Worm (Caenorhabditis elegans): ENCODE measurements around the gene str-254.

DNA sequence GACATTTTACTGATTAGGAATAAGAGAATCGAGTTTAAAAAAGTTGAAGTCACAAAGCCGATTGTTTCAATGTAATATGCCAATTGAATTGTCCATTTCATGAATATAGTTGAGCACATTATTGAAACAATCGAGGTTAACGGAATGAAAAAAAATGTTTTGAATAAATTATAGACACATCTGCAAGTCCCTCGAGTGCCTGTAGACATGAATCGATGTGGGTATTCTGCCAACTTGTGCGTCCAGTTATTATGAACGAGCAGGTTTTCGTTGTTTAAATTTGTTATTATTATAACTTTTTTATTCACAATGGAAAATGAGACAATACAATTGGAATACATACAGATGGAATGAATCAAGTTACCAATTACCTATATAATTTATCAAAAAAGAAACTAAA lies 5.1 kb upstream of the str-254 start, which contains the start of gene str-99:
- TF ChIP-seq ceh-14 (tag; optimal IDR thresholded peaks at IDR 0.05) (no peak), ceh-22 (tag; optimal IDR thresholded peaks at IDR 0.05) (no peak), ref-2 (tag; optimal IDR thresholded peaks at IDR 0.05) (no peak), ceh-9 (tag; optimal IDR thresholded peaks at IDR 0.05) (no peak), madf-2 (tag; optimal IDR thresholded peaks at IDR 0.05) (no peak)
